Fruit fly (Drosophila melanogaster): ENCODE results near the gene CG42661.

- no peak for TF ChIP-seq svp (GFP tag)
- TF ChIP-seq CG15336 (GFP tag; IDR thresholded peaks at IDR 0.05) = no peak
- TF ChIP-seq CG6854 (GFP tag; optimal IDR thresholded peaks at IDR 0.05) = no peak
- TF ChIP-seq CG8319 (GFP tag; optimal IDR thresholded peaks at IDR 0.05) = no peak
- no peak for TF ChIP-seq CG1621 (tag; optimal IDR thresholded peaks at IDR 0.05)
- no peak for TF ChIP-seq CG32006 (GFP tag; optimal IDR thresholded peaks at IDR 0.05)
- TF ChIP-seq OdsH (GFP tag; optimal IDR thresholded peaks at IDR 0.05) = no peak
- no peak for TF ChIP-seq Eip75B (GFP tag; optimal IDR thresholded peaks at IDR 0.05)
These were observed 42.7 kb upstream of the CG42661 start for dm6 chr3L:7422578-7422977.

All from whole organism, prepupa.